Worm (Caenorhabditis elegans): ENCODE measurements around the gene cwp-5.

cwp-5 gene

DNA sequence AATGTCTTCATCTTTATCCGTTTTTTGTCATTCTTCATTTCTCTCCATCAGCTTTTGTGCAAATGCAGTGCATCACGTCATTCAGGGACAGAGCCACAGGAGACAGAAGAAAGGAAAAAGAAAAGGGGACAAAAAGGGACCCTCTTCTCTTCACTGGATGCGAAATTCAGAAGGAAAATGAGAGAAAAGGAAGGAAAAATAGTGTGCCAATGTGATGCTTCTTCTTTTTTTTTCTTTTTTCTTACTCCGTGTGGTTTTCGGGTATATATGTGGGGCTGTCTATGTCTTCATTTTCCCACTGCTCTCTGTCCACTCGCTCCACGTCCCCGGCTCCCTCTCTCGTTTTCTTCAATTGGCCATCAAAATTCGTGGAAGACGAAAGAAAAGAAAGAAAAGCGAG lies 20.7 kb upstream of the cwp-5 start (continued):
- TF ChIP-seq nhr-12 (tag; optimal IDR thresholded peaks at IDR 0.05), result no peak
- peak; percentile 62 for TF ChIP-seq dsc-1 (tag; optimal IDR thresholded peaks at IDR 0.05)
- no peak for TF ChIP-seq nhr-85 (tag)
- TF ChIP-seq nhr-77 (tag; optimal IDR thresholded peaks at IDR 0.05), result no peak
- no peak for TF ChIP-seq pax-3 (tag; optimal IDR thresholded peaks at IDR 0.05)
- no peak for TF ChIP-seq nhr-11 (tag; optimal IDR thresholded peaks at IDR 0.05)
- peak; percentile 89 for TF ChIP-seq fkh-10 (GFP tag; optimal IDR thresholded peaks at IDR 0.05)
- no peak for TF ChIP-seq lin-15B (tag; optimal IDR thresholded peaks at IDR 0.05)
- no peak for TF ChIP-seq hlh-4 (tag; optimal IDR thresholded peaks at IDR 0.05)
- TF ChIP-seq lin-35 (GFP tag; optimal IDR thresholded peaks at IDR 0.05), result peak in 1 of 2 experiments; percentile 31
- TF ChIP-seq Y116A8C.19 (tag; optimal IDR thresholded peaks at IDR 0.05; ENCODE audit: borderline replicate concordance), result no peak
- TF ChIP-seq pag-3 (tag; optimal IDR thresholded peaks at IDR 0.05; ENCODE audit: borderline replicate concordance, insufficient read depth), result peak; percentile 76
- TF ChIP-seq snpc-4 (tag; optimal IDR thresholded peaks at IDR 0.05), result no peak
- no peak for TF ChIP-seq ztf-11 (tag; optimal IDR thresholded peaks at IDR 0.05)
- TF ChIP-seq lin-39 (tag; optimal IDR thresholded peaks at IDR 0.05), result peak; percentile 46
- TF ChIP-seq unc-30 (tag; optimal IDR thresholded peaks at IDR 0.05), result no peak
- TF ChIP-seq nhr-20 (tag; optimal IDR thresholded peaks at IDR 0.05), result no peak
- no peak for TF ChIP-seq elt-3 (tag; optimal IDR thresholded peaks at IDR 0.05)
- TF ChIP-seq egl-27 (tag; optimal IDR thresholded peaks at IDR 0.05), result no peak
- TF ChIP-seq lin-13 (GFP tag; optimal IDR thresholded peaks at IDR 0.05), result no peak
- no peak for TF ChIP-seq sptf-1 (tag; optimal IDR thresholded peaks at IDR 0.05)
- TF ChIP-seq nhr-237 (tag; optimal IDR thresholded peaks at IDR 0.05), result no peak
- no peak for TF ChIP-seq efl-3 (GFP tag; optimal IDR thresholded peaks at IDR 0.05)
- TF ChIP-seq isw-1 (GFP tag; IDR thresholded peaks at IDR 0.05), result peak; percentile 14; the same call in 1 of the 2 replicates
- no peak for TF ChIP-seq vab-15 (tag; optimal IDR thresholded peaks at IDR 0.05)
- no peak for TF ChIP-seq mdl-1 (tag; optimal IDR thresholded peaks at IDR 0.05)
- TF ChIP-seq ceh-88 (GFP tag; IDR thresholded peaks at IDR 0.05), result no peak
- TF ChIP-seq snu-23 (GFP tag; optimal IDR thresholded peaks at IDR 0.05), result peak; percentile 59
- TF ChIP-seq nhr-28 (tag; optimal IDR thresholded peaks at IDR 0.05), result no peak
- TF ChIP-seq ceh-82 (tag; optimal IDR thresholded peaks at IDR 0.05), result peak; percentile 8 to 19 (median 14)
- no peak for TF ChIP-seq C34B4.2 (tag; optimal IDR thresholded peaks at IDR 0.05)
- no peak for TF ChIP-seq hpl-2 (GFP tag; optimal IDR thresholded peaks at IDR 0.05)
- TF ChIP-seq alr-1 (tag; optimal IDR thresholded peaks at IDR 0.05; ENCODE audit: borderline replicate concordance), result no peak
- no peak for TF ChIP-seq elt-2 (tag; optimal IDR thresholded peaks at IDR 0.05)
- no peak for TF ChIP-seq dpl-1 (GFP tag; optimal IDR thresholded peaks at IDR 0.05)
- no peak for TF ChIP-seq unc-62 (GFP tag; optimal IDR thresholded peaks at IDR 0.05)
- TF ChIP-seq fos-1 (tag; optimal IDR thresholded peaks at IDR 0.05), result no peak
- no peak for TF ChIP-seq efl-1 (optimal IDR thresholded peaks at IDR 0.05)
- TF ChIP-seq efl-1 (GFP tag; optimal IDR thresholded peaks at IDR 0.05 in 1 of 2), result peak in 1 of 2 experiments; percentile 3
- TF ChIP-seq ceh-8 (GFP tag; optimal IDR thresholded peaks at IDR 0.05), result peak; percentile 10
- no peak for TF ChIP-seq ceh-90 (tag; optimal IDR thresholded peaks at IDR 0.05)
- no peak for TF ChIP-seq C04F5.9 (tag; optimal IDR thresholded peaks at IDR 0.05)

DNA sequence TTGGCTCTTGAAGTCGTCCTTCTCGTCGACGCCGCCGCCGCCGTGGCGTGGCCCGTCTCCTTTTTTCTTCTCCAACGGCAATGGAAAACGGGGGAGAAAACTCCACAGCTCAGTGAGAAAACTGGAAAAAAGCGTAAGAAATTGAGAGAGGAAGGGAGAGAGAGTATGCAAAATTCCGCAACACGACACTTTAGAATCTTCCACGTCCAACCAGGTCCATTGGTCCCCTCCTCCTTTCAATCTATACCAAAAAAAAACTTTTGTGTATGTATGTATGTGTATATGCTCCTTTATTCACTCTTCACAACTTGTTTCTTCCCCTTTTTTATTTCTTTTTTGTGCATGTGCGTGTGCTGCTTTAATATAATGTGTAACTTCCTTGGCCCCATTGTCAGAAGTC lies 19.3 kb upstream of the cwp-5 start:
- TF ChIP-seq ceh-82 (tag; optimal IDR thresholded peaks at IDR 0.05) (peak in 1 of 3 experiments; percentile 0), lin-14 (GFP tag; optimal IDR thresholded peaks at IDR 0.05) (peak; percentile 61), fkh-10 (GFP tag; optimal IDR thresholded peaks at IDR 0.05) (peak; percentile 69), grh-1 (GFP tag; IDR thresholded peaks at IDR 0.05) (no peak)

Data from whole organism, L1 larva.